Fruit fly (Drosophila melanogaster) whole organism, embryonic: ENCODE results near the gene CG33643.

Experiments used
- Bdp1 ChIP-seq: fragments of 200-800 bp; sonication (Bioruptor generic); optimal IDR thresholded peaks from 3 replicates; lab custom pipeline; 2016; ENCODE audit warnings: missing biosample characterization, missing genetic modification characterization
- Blimp-1 ChIP-seq: fragments of 200-800 bp; sonication (Bioruptor generic); optimal IDR thresholded peaks from 3 replicates; lab custom pipeline; 2018; ENCODE audit warnings: missing biosample characterization, missing genetic modification characterization, mild to moderate bottlenecking, moderate library complexity, missing genetic modification reagents
- CG10959 ChIP-seq: fragments of 200-800 bp; sonication (Bioruptor generic); IDR thresholded peaks from 2 replicates; pipeline ENCODE4 v1.3.6; 2022; ENCODE audit warnings: missing biosample characterization, missing genetic modification characterization
- CG17361 ChIP-seq: fragments of 200-800 bp; sonication (Bioruptor generic); IDR thresholded peaks from 3 replicates; pipeline ENCODE4 v1.3.6; 2022; ENCODE audit warnings: missing biosample characterization, missing genetic modification characterization
- CG17568 ChIP-seq: fragments of 200-800 bp; sonication (Bioruptor generic); optimal IDR thresholded peaks from 2 replicates; lab custom pipeline; 2018; ENCODE audit warnings: missing biosample characterization, mild to moderate bottlenecking, missing genetic modification characterization, moderate library complexity
- CG17912 ChIP-seq: fragments of 200-800 bp; sonication (Bioruptor generic); optimal IDR thresholded peaks from 2 replicates; lab custom pipeline; 2018; ENCODE audit warnings: missing biosample characterization, mild to moderate bottlenecking, missing genetic modification characterization
- CG18599 ChIP-seq: fragments of 200-800 bp; sonication (Bioruptor generic); optimal IDR thresholded peaks from 3 replicates; lab custom pipeline; 2017; ENCODE audit warnings: missing biosample characterization, missing genetic modification characterization, mild to moderate bottlenecking, moderate library complexity, missing genetic modification reagents
- CG2129 ChIP-seq: fragments of 200-800 bp; sonication (Bioruptor generic); IDR thresholded peaks from 2 replicates; pipeline ENCODE4 v1.3.6; 2022; ENCODE audit warnings: missing biosample characterization, missing genetic modification characterization; ENCODE audit not compliant: partially characterized antibody
- CG2678 ChIP-seq: fragments of 200-800 bp; sonication (Bioruptor generic); optimal IDR thresholded peaks from 3 replicates; lab custom pipeline; 2019; ENCODE audit warnings: missing biosample characterization, mild to moderate bottlenecking, missing genetic modification characterization, moderate library complexity
- CG31388 ChIP-seq: fragments of 200-800 bp; sonication (Bioruptor generic); optimal IDR thresholded peaks from 2 replicates; lab custom pipeline; 2016; ENCODE audit warnings: missing biosample characterization, missing genetic modification characterization
- CG32772 ChIP-seq: fragments of 200-800 bp; sonication (Bioruptor generic); IDR thresholded peaks from 2 replicates; pipeline ENCODE4 v1.3.6; 2022; ENCODE audit warnings: missing biosample characterization, missing genetic modification characterization
- CG34422 ChIP-seq: fragments of 200-800 bp; sonication (Bioruptor generic); IDR thresholded peaks from 3 replicates; pipeline ENCODE4 v1.3.6; 2022; ENCODE audit warnings: missing biosample characterization, missing genetic modification characterization
- CG43689 ChIP-seq: fragments of 200-800 bp; sonication (Bioruptor generic); IDR thresholded peaks from 2 replicates; pipeline ENCODE4 v1.3.6; 2022; ENCODE audit warnings: missing biosample characterization, missing genetic modification characterization
- CG6272 ChIP-seq: fragments of 200-800 bp; sonication (Bioruptor generic); IDR thresholded peaks from 2 replicates; pipeline ENCODE4 v1.3.6; 2022; ENCODE audit warnings: missing biosample characterization, missing genetic modification characterization
- CG8388 ChIP-seq: fragments of 200-800 bp; sonication (Bioruptor generic); optimal IDR thresholded peaks from 2 replicates; lab custom pipeline; 2019; ENCODE audit warnings: missing biosample characterization, mild to moderate bottlenecking, missing genetic modification characterization, moderate library complexity
- CrebB ChIP-seq: fragments of 200-800 bp; sonication (Bioruptor generic); optimal IDR thresholded peaks from 3 replicates; lab custom pipeline; 2018; ENCODE audit warnings: missing biosample characterization, mild to moderate bottlenecking, missing genetic modification characterization
- Drgx ChIP-seq: fragments of 200-800 bp; sonication (Bioruptor generic); IDR thresholded peaks from 2 replicates; pipeline ENCODE4 v1.3.6; 2022; ENCODE audit warnings: missing biosample characterization, missing genetic modification characterization
- Fer3 ChIP-seq: fragments of 200-800 bp; sonication (Bioruptor generic); optimal IDR thresholded peaks from 2 replicates; lab custom pipeline; 2018; ENCODE audit warnings: missing biosample characterization, mild to moderate bottlenecking, missing genetic modification characterization, moderate library complexity
- Gug ChIP-seq: fragments of 200-800 bp; sonication (Bioruptor generic); IDR thresholded peaks from 4 replicates; pipeline ENCODE4 v1.3.6; 2022; ENCODE audit warnings: missing biosample characterization, missing genetic modification characterization
- Hmr ChIP-seq: fragments of 200-800 bp; sonication (Bioruptor generic); optimal IDR thresholded peaks from 3 replicates; lab custom pipeline; 2017; ENCODE audit warnings: mild to moderate bottlenecking, missing biosample characterization, missing genetic modification reagents, missing genetic modification characterization
- Hr51 ChIP-seq, 2 experiments: fragments of 200-800 bp; sonication (Bioruptor generic); optimal IDR thresholded peaks; 2 replicates in 1 of 2; 3 replicates in 1 of 2; lab custom pipeline; 2016 to 2018; ENCODE audit warnings: missing biosample characterization in 2 of 2, missing genetic modification characterization in 2 of 2, mild to moderate bottlenecking in 1 of 2, moderate library complexity in 1 of 2
- Hr78 ChIP-seq, 2 experiments: fragments of 200-800 bp in 1 of 2; fragments of >200 bp in 1 of 2; sonication (Bioruptor generic) in 1 of 2; optimal IDR thresholded peaks; 2 replicates each; lab custom pipeline; 2017 to 2019; ENCODE audit warnings: missing biosample characterization in 2 of 2, missing genetic modification characterization in 2 of 2, mild to moderate bottlenecking in 1 of 2, moderate library complexity in 1 of 2
- Lpt ChIP-seq: fragments of >200 bp; optimal IDR thresholded peaks from 2 replicates; lab custom pipeline; 2018; ENCODE audit warnings: missing biosample characterization, missing genetic modification characterization
- Side ChIP-seq: fragments of 200-800 bp; sonication (Bioruptor generic); optimal IDR thresholded peaks from 2 replicates; lab custom pipeline; 2016; ENCODE audit warnings: missing biosample characterization, missing genetic modification characterization
- Sry-δ ChIP-seq: fragments of 200-800 bp; sonication (Bioruptor generic); optimal IDR thresholded peaks from 2 replicates; lab custom pipeline; 2016; ENCODE audit warnings: missing biosample characterization, missing genetic modification characterization
- Taf1 ChIP-seq: fragments of 200-800 bp; sonication (Bioruptor generic); IDR thresholded peaks from 2 replicates; pipeline ENCODE4 v1.3.6; 2022; ENCODE audit warnings: missing biosample characterization, missing genetic modification characterization
- Xrp1 ChIP-seq: fragments of 200-800 bp; sonication (Bioruptor generic); IDR thresholded peaks from 2 replicates; pipeline ENCODE4 v1.3.6; 2022; ENCODE audit warnings: missing biosample characterization, missing genetic modification characterization
- YL-1 ChIP-seq: fragments of 200-800 bp; sonication (Bioruptor generic); optimal IDR thresholded peaks from 3 replicates; lab custom pipeline; 2017; ENCODE audit warnings: missing biosample characterization, mild to moderate bottlenecking, missing genetic modification characterization
- az2 ChIP-seq: fragments of 200-800 bp; sonication (Bioruptor generic); optimal IDR thresholded peaks from 3 replicates; lab custom pipeline; 2016; ENCODE audit warnings: missing biosample characterization, missing genetic modification characterization
- ci ChIP-seq: fragments of 200-800 bp; sonication (Bioruptor generic); IDR thresholded peaks from 3 replicates; pipeline ENCODE4 v1.3.6; 2022; ENCODE audit warnings: missing biosample characterization, missing genetic modification characterization
- crol ChIP-seq: fragments of 200-800 bp; sonication (Bioruptor generic); IDR thresholded peaks from 2 replicates; pipeline ENCODE4 v1.3.6; 2022; ENCODE audit warnings: missing biosample characterization, missing genetic modification characterization
- dysf ChIP-seq: fragments of 200-800 bp; sonication (Bioruptor generic); IDR thresholded peaks from 3 replicates; pipeline ENCODE4 v1.3.6; 2022; ENCODE audit warnings: missing biosample characterization, missing genetic modification characterization
- ems ChIP-seq: fragments of 200-800 bp; sonication (Bioruptor generic); optimal IDR thresholded peaks from 3 replicates; lab custom pipeline; 2016; ENCODE audit warnings: missing biosample characterization, missing genetic modification characterization
- gfzf ChIP-seq: fragments of 200-800 bp; sonication (Bioruptor generic); optimal IDR thresholded peaks from 2 replicates; lab custom pipeline; 2016; ENCODE audit warnings: missing biosample characterization, mild to moderate bottlenecking, missing genetic modification characterization, moderate library complexity
- gro ChIP-seq: fragments of 200-800 bp; sonication (Bioruptor generic); optimal IDR thresholded peaks from 2 replicates; lab custom pipeline; 2016; ENCODE audit warnings: missing biosample characterization, missing genetic modification characterization
- lab ChIP-seq: fragments of 200-800 bp; sonication (Bioruptor generic); optimal IDR thresholded peaks from 3 replicates; lab custom pipeline; 2017; ENCODE audit warnings: missing biosample characterization, missing genetic modification characterization, mild to moderate bottlenecking, moderate library complexity, missing genetic modification reagents
- lbe ChIP-seq: fragments of 200-800 bp; sonication (Bioruptor generic); optimal IDR thresholded peaks from 2 replicates; lab custom pipeline; 2016; ENCODE audit warnings: missing biosample characterization, mild to moderate bottlenecking, missing genetic modification characterization
- otp ChIP-seq: fragments of 200-800 bp; sonication (Bioruptor generic); IDR thresholded peaks from 3 replicates; pipeline ENCODE4, ENCODE4 v1.3.6; 2022; ENCODE audit warnings: missing biosample characterization, missing genetic modification characterization
- pan ChIP-seq, 4 experiments: fragments of >200 bp in 3 of 4; fragments of 200-800 bp in 1 of 4; sonication (Bioruptor generic) in 1 of 4; optimal IDR thresholded peaks in 3 of 4; IDR thresholded peaks in 1 of 4; 2 replicates each; pipeline versions ENCODE4 v1.3.6 to Lab custom; 2017 to 2022; ENCODE audit warnings: missing biosample characterization in 2 of 4, missing genetic modification characterization in 2 of 4, mixed read lengths in 1 of 4
- peb ChIP-seq: fragments of 200-800 bp; sonication (Bioruptor generic); IDR thresholded peaks from 2 replicates; pipeline ENCODE4 v1.3.6; 2022; ENCODE audit warnings: missing biosample characterization, missing genetic modification characterization
- repo ChIP-seq: fragments of 200-800 bp; sonication (Bioruptor generic); optimal IDR thresholded peaks from 2 replicates; lab custom pipeline; 2016; ENCODE audit warnings: missing biosample characterization, missing genetic modification characterization
- tap ChIP-seq: fragments of 200-800 bp; optimal IDR thresholded peaks from 3 replicates; lab custom pipeline; 2019; ENCODE audit warnings: missing biosample characterization, mild to moderate bottlenecking, missing genetic modification characterization, moderate library complexity
- ttk ChIP-seq: fragments of 200-800 bp; sonication (Bioruptor generic); IDR thresholded peaks from 2 replicates; pipeline ENCODE4 v2.1.2; 2022; ENCODE audit warnings: missing biosample characterization, missing genetic modification characterization
- twi ChIP-seq: fragments of 200-800 bp; optimal IDR thresholded peaks from 2 replicates; lab custom pipeline; 2019; ENCODE audit warnings: missing biosample characterization, mild to moderate bottlenecking, missing genetic modification characterization, moderate library complexity
- vnd ChIP-seq: fragments of 200-800 bp; sonication (Bioruptor generic); IDR thresholded peaks from 3 replicates; pipeline ENCODE4 v1.3.6; 2022; ENCODE audit warnings: missing biosample characterization, missing genetic modification characterization; ENCODE audit not compliant: partially characterized antibody
- wdn ChIP-seq: fragments of 200-800 bp; sonication (Bioruptor generic); IDR thresholded peaks from 2 replicates; pipeline ENCODE4 v1.3.6; 2022; ENCODE audit warnings: missing biosample characterization, missing genetic modification characterization
- wor ChIP-seq: fragments of 200-800 bp; sonication (Bioruptor generic); IDR thresholded peaks from 2 replicates; pipeline ENCODE4 v1.3.6; 2022; ENCODE audit warnings: missing biosample characterization, missing genetic modification characterization

CG33643 gene

DNA sequence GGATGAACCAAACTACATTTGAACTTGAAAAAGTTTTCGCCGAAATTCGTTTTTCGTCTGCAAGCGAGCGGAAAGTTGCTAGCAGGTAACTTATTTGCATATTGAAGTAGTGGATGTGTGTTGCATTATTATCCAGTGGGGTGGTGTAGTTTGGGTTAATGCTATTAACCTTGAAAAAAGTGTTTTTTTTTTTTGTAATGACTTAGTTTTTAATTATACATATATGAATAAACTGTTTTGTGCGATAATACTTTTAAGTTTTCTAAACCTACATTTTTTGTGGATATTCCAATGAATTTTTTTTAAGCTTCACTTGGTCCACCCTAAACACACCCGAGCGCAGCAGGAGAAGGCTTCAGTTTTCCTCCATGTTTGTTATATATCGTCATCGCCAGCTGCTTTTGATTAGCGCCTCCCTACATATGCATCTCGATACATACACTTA, 40.1 kb downstream of the CG33643 start (continued):
- peak in 1 of 2 experiments; percentile 3 for TF ChIP-seq Hr78 (GFP tag; optimal IDR thresholded peaks at IDR 0.05; lab: Kevin White, UChicago)
- TF ChIP-seq pan (optimal IDR thresholded peaks at IDR 0.05; lab: Kevin White, UChicago), result no peak
- TF ChIP-seq pan (GFP tag; optimal IDR thresholded peaks at IDR 0.05 in 1 of 2, IDR thresholded peaks at IDR 0.05 in 1 of 2), result peak in 1 of 2 experiments; percentile 24
- TF ChIP-seq gfzf (GFP tag; lab: Kevin White, UChicago), result no peak
- TF ChIP-seq peb, result peak; percentile 29; the same call in 1 of the 2 replicates
- no peak for TF ChIP-seq otp (GFP tag; lab: Robert Waterston, UW)
- TF ChIP-seq Sry-δ (GFP tag; lab: Kevin White, UChicago), result no peak

dm6 chr2L:13571791-13572451, 41.0 kb downstream of the CG33643 start:
- TF ChIP-seq CG18599 (GFP tag; lab: Kevin White, UChicago) (peak; percentile 21), CrebB (tag; lab: Kevin White, UChicago) (no peak), wor (no peak), lbe (GFP tag; lab: Kevin White, UChicago) (no peak), gro (GFP tag; lab: Kevin White, UChicago) (no peak), Gug (GFP tag; lab: Robert Waterston, UW) (no peak), Hmr (GFP tag; lab: Kevin White, UChicago) (no peak), twi (no peak), ttk (GFP tag; lab: Robert Waterston, UW) (no peak), Side (GFP tag; lab: Kevin White, UChicago) (no peak), CG34422 (GFP tag; lab: Robert Waterston, UW) (no peak), vnd (GFP tag; lab: Robert Waterston, UW) (no peak), ci (GFP tag; lab: Robert Waterston, UW) (peak; percentile 46; the same call in 1 of the 3 replicates), CG32772 (GFP tag; lab: Robert Waterston, UW) (no peak), Fer3 (tag; lab: Kevin White, UChicago) (peak; percentile 5), Hr51 (GFP tag; optimal IDR thresholded peaks at IDR 0.05; lab: Kevin White, UChicago) (peak in 1 of 2 experiments; percentile 47), Sry-δ (GFP tag; lab: Kevin White, UChicago) (no peak), ems (no peak), az2 (GFP tag; lab: Kevin White, UChicago) (peak; percentile 9), crol (peak; percentile 86), dysf (GFP tag; lab: Robert Waterston, UW) (no peak), Drgx (GFP tag; lab: Robert Waterston, UW) (peak; percentile 54; the same call in 1 of the 2 replicates), CG2678 (tag; lab: Kevin White, UChicago) (peak; percentile 74), CG8388 (GFP tag; lab: Kevin White, UChicago) (peak; percentile 29), CG6272 (GFP tag; lab: Robert Waterston, UW) (no peak), Blimp-1 (GFP tag; lab: Kevin White, UChicago) (peak; percentile 41), tap (tag; lab: Kevin White, UChicago) (peak; percentile 30), lab (GFP tag; lab: Kevin White, UChicago) (peak; percentile 4), Lpt (GFP tag; lab: Kevin White, UChicago) (no peak), CG2129 (no peak), CG43689 (no peak), wdn (GFP tag; lab: Robert Waterston, UW) (no peak), Taf1 (GFP tag; lab: Robert Waterston, UW) (no peak), otp (GFP tag; lab: Robert Waterston, UW) (0 out of 3 replicates have a peak, but pooled peaks have one; percentile 7), CG17361 (GFP tag; lab: Robert Waterston, UW) (peak; percentile 73), CG31388 (no peak), YL-1 (GFP tag; lab: Kevin White, UChicago) (no peak), Bdp1 (GFP tag; lab: Kevin White, UChicago) (no peak), CG17912 (GFP tag; lab: Kevin White, UChicago) (no peak), Xrp1 (GFP tag; lab: Robert Waterston, UW) (peak; percentile 14; the same call in 1 of the 2 replicates), CG17568 (GFP tag; lab: Kevin White, UChicago) (no peak), repo (no peak), CG10959 (GFP tag; lab: Robert Waterston, UW) (no peak)
